Fruit fly (Drosophila melanogaster): ENCODE data around the gene CG17141.

The CG17141 gene

dm6 chr3R:22727857-22728256 is 19.5 kb downstream of the CG17141 start (continued):
- no peak for TF ChIP-seq br (optimal IDR thresholded peaks at IDR 0.05)
- TF ChIP-seq bsh (GFP tag; optimal IDR thresholded peaks at IDR 0.05): no peak
- TF ChIP-seq gfzf (GFP tag; optimal IDR thresholded peaks at IDR 0.05): no peak
- TF ChIP-seq Taf1 (GFP tag; IDR thresholded peaks at IDR 0.05): no peak
- peak; percentile 27 for TF ChIP-seq CG2120 (GFP tag; optimal IDR thresholded peaks at IDR 0.05)
- TF ChIP-seq MESR4 (GFP tag; optimal IDR thresholded peaks at IDR 0.05): no peak
- no peak for TF ChIP-seq HLH54F (GFP tag; optimal IDR thresholded peaks at IDR 0.05)
- TF ChIP-seq Tbp (GFP tag; optimal IDR thresholded peaks at IDR 0.05): no peak
- TF ChIP-seq CG16863 (GFP tag; optimal IDR thresholded peaks at IDR 0.05): no peak
- TF ChIP-seq Meics (GFP tag; optimal IDR thresholded peaks at IDR 0.05): no peak
- no peak for TF ChIP-seq sisA (GFP tag; IDR thresholded peaks at IDR 0.05)
- no peak for TF ChIP-seq CG8281 (tag; optimal IDR thresholded peaks at IDR 0.05)
- no peak for TF ChIP-seq grn (GFP tag; optimal IDR thresholded peaks at IDR 0.05)
- TF ChIP-seq CG13123 (GFP tag; optimal IDR thresholded peaks at IDR 0.05): no peak
- TF ChIP-seq Doc3 (GFP tag; IDR thresholded peaks at IDR 0.05; ENCODE audit: partially characterized antibody): no peak
- TF ChIP-seq seq (GFP tag; IDR thresholded peaks at IDR 0.05): no peak
- TF ChIP-seq Sry-δ (GFP tag; optimal IDR thresholded peaks at IDR 0.05): no peak
- no peak for TF ChIP-seq CG1792 (GFP tag; optimal IDR thresholded peaks at IDR 0.05)
- TF ChIP-seq NK7.1 (GFP tag; optimal IDR thresholded peaks at IDR 0.05): no peak
- TF ChIP-seq CG11247 (GFP tag; IDR thresholded peaks at IDR 0.05): 0 out of 2 replicates have a peak, but pooled peaks have one; percentile 27
- TF ChIP-seq CG9215 (GFP tag; IDR thresholded peaks at IDR 0.05): no peak
- TF ChIP-seq bigmax (GFP tag; optimal IDR thresholded peaks at IDR 0.05): no peak
- TF ChIP-seq CG10959 (GFP tag; IDR thresholded peaks at IDR 0.05): no peak
- no peak for TF ChIP-seq kni (GFP tag; optimal IDR thresholded peaks at IDR 0.05)
- no peak for TF ChIP-seq CG18599 (GFP tag; optimal IDR thresholded peaks at IDR 0.05)
- no peak for TF ChIP-seq CG30020 (tag; optimal IDR thresholded peaks at IDR 0.05)
- peak; percentile 2 for TF ChIP-seq CG13624 (GFP tag; optimal IDR thresholded peaks at IDR 0.05)
- no peak for TF ChIP-seq nmo (GFP tag; optimal IDR thresholded peaks at IDR 0.05)
- TF ChIP-seq CG2875 (GFP tag; optimal IDR thresholded peaks at IDR 0.05): no peak
- TF ChIP-seq otp (GFP tag; IDR thresholded peaks at IDR 0.05): no peak
- TF ChIP-seq ab (GFP tag; optimal IDR thresholded peaks at IDR 0.05): no peak
- TF ChIP-seq CG6654 (GFP tag; optimal IDR thresholded peaks at IDR 0.05): no peak
- no peak for TF ChIP-seq da (GFP tag; optimal IDR thresholded peaks at IDR 0.05)
- no peak for TF ChIP-seq TFAM (GFP tag; optimal IDR thresholded peaks at IDR 0.05)
- TF ChIP-seq C15 (GFP tag; IDR thresholded peaks at IDR 0.05): no peak
- TF ChIP-seq psq (GFP tag; optimal IDR thresholded peaks at IDR 0.05): no peak
- no peak for TF ChIP-seq CG14710 (tag; optimal IDR thresholded peaks at IDR 0.05)
- no peak for TF ChIP-seq chinmo (GFP tag; IDR thresholded peaks at IDR 0.05; ENCODE audit: partially characterized antibody)
- TF ChIP-seq CG31365 (tag; optimal IDR thresholded peaks at IDR 0.05): no peak
- no peak for TF ChIP-seq CG7786 (GFP tag; optimal IDR thresholded peaks at IDR 0.05)
- TF ChIP-seq nerfin-2 (GFP tag; IDR thresholded peaks at IDR 0.05; ENCODE audit: partially characterized antibody): no peak
- TF ChIP-seq jumu (GFP tag; optimal IDR thresholded peaks at IDR 0.05): no peak
- TF ChIP-seq ash1 (GFP tag; optimal IDR thresholded peaks at IDR 0.05): no peak
- TF ChIP-seq Xrp1 (GFP tag; IDR thresholded peaks at IDR 0.05): peak; percentile 61; the same call in 1 of the 2 replicates
- TF ChIP-seq CG9437 (GFP tag; optimal IDR thresholded peaks at IDR 0.05): no peak
- peak; percentile 28; the same call in 1 of the 2 replicates for TF ChIP-seq ssp (GFP tag; IDR thresholded peaks at IDR 0.05)
- TF ChIP-seq Rfx (GFP tag; IDR thresholded peaks at IDR 0.05): peak; percentile 53
- TF ChIP-seq CG12219 (GFP tag; optimal IDR thresholded peaks at IDR 0.05): no peak
- TF ChIP-seq lmd (GFP tag; IDR thresholded peaks at IDR 0.05): peak; percentile 37
- peak; percentile 13 for TF ChIP-seq CG17359 (tag; optimal IDR thresholded peaks at IDR 0.05)
- no peak for TF ChIP-seq CG8944 (GFP tag; optimal IDR thresholded peaks at IDR 0.05)
- TF ChIP-seq CG9876 (GFP tag; optimal IDR thresholded peaks at IDR 0.05): no peak
- TF ChIP-seq tap (tag; optimal IDR thresholded peaks at IDR 0.05): no peak
